Worm (Caenorhabditis elegans) whole organism, early embryonic: ENCODE measurements around the gene K10H10.7.

ENCODE experiments used
- B0310.2 ChIP-seq: sonication (generic microtip); optimal IDR thresholded peaks from 2 replicates; lab custom pipeline; 2016; ENCODE audit warnings: mild to moderate bottlenecking, missing genetic modification characterization, missing compliant biosample characterization
- F13C5.2 ChIP-seq: sonication (generic microtip); optimal IDR thresholded peaks from 2 replicates; lab custom pipeline; 2017; ENCODE audit warnings: mild to moderate bottlenecking, missing genetic modification characterization, inconsistent platforms, missing compliant biosample characterization
- aly-1 ChIP-seq: sonication (generic microtip); optimal IDR thresholded peaks from 2 replicates; lab custom pipeline; 2016; ENCODE audit warnings: missing genetic modification characterization, missing compliant biosample characterization
- ama-1 ChIP-seq: fragments of 150-350 bp; optimal IDR thresholded peaks from 2 replicates; lab custom pipeline; 2014
- ceh-13 ChIP-seq: fragments of 200-800 bp; sonication (Bioruptor generic); optimal IDR thresholded peaks from 2 replicates; lab custom pipeline; 2018; ENCODE audit warnings: mild to moderate bottlenecking, missing genetic modification characterization, missing compliant biosample characterization
- ceh-36 ChIP-seq: sonication (generic microtip); optimal IDR thresholded peaks from 2 replicates; lab custom pipeline; 2016; ENCODE audit warnings: missing genetic modification characterization, inconsistent platforms, missing compliant biosample characterization
- ets-7 ChIP-seq: sonication (generic microtip); optimal IDR thresholded peaks from 2 replicates; lab custom pipeline; 2016; ENCODE audit warnings: missing genotype, missing genetic modification characterization, missing compliant biosample characterization
- flt-1 ChIP-seq: fragments of 200-800 bp; sonication (Bioruptor generic); IDR thresholded peaks from 2 replicates; pipeline ENCODE4 v1.3.6; 2022; ENCODE audit warnings: missing genetic modification characterization, missing compliant biosample characterization
- hmbx-1 ChIP-seq: sonication (generic microtip); optimal IDR thresholded peaks from 2 replicates; lab custom pipeline; 2016; ENCODE audit warnings: mild to moderate bottlenecking, missing genetic modification characterization, missing compliant biosample characterization
- hmg-4 ChIP-seq: fragments of 200-800 bp; sonication (Bioruptor generic); optimal IDR thresholded peaks from 2 replicates; lab custom pipeline; 2018; ENCODE audit warnings: mild to moderate bottlenecking, missing genetic modification characterization, missing compliant biosample characterization
- hnd-1 ChIP-seq: sonication (generic microtip); optimal IDR thresholded peaks from 2 replicates; lab custom pipeline; 2016; ENCODE audit warnings: missing genetic modification characterization, missing compliant biosample characterization
- pes-1 ChIP-seq: fragments of 200-800 bp; sonication (Bioruptor generic); IDR thresholded peaks from 2 replicates; pipeline ENCODE4 v1.3.6; 2022; ENCODE audit warnings: missing genetic modification reagents, missing genetic modification characterization, missing compliant biosample characterization
- scrt-1 ChIP-seq: fragments of 200-800 bp; sonication (Bioruptor generic); IDR thresholded peaks from 2 replicates; pipeline ENCODE4 v1.3.6; 2022; ENCODE audit warnings: missing genetic modification characterization, missing compliant biosample characterization
- sea-1 ChIP-seq: fragments of 200-800 bp; sonication (Bioruptor generic); conservative IDR thresholded peaks from 2 replicates; pipeline ENCODE4 v1.3.6; 2022; ENCODE audit warnings: missing genetic modification characterization, missing compliant biosample characterization
- tbx-11 ChIP-seq: fragments of 200-800 bp; sonication (Bioruptor generic); IDR thresholded peaks from 2 replicates; pipeline ENCODE4 v1.3.6; 2022; ENCODE audit warnings: missing genetic modification characterization, missing compliant biosample characterization
- tbx-37 ChIP-seq: fragments of 200-800 bp; sonication (Bioruptor generic); conservative IDR thresholded peaks from 2 replicates; pipeline ENCODE4 v1.3.6; 2022; ENCODE audit warnings: missing genetic modification reagents, missing genetic modification characterization, missing compliant biosample characterization
- tra-4 ChIP-seq: sonication (generic microtip); optimal IDR thresholded peaks from 2 replicates; lab custom pipeline; 2017; ENCODE audit warnings: missing genetic modification characterization, missing compliant biosample characterization

Gene K10H10.7

ce11 chrII:14507563-14507962, at the start of gene K10H10.7, which contains the start of gene K10H10.10:
K10H10.7 (minus strand) TSS chrII:14507663.
K10H10.10 (plus strand) TSS chrII:14507766.
- TF ChIP-seq tra-4 (tag; lab: Kevin White, UChicago) (no peak), hmg-4 (GFP tag; lab: Kevin White, UChicago) (no peak), tbx-37 (no peak), flt-1 (GFP tag; lab: Robert Waterston, UW) (no peak), B0310.2 (tag; lab: Kevin White, UChicago) (no peak), aly-1 (tag; lab: Kevin White, UChicago) (no peak), F13C5.2 (tag; lab: Kevin White, UChicago) (no peak), ceh-13 (GFP tag; lab: Kevin White, UChicago) (no peak), ceh-36 (tag; lab: Kevin White, UChicago) (no peak), hmbx-1 (no peak), ets-7 (tag; lab: Kevin White, UChicago) (no peak), ama-1 (lab: Kevin White, UChicago) (no peak), tbx-11 (GFP tag; lab: Robert Waterston, UW) (no peak), sea-1 (no peak), scrt-1 (no peak), pes-1 (no peak), hnd-1 (tag; lab: Kevin White, UChicago) (no peak)

- TF ChIP-seq aly-1 (tag; lab: Kevin White, UChicago), result no peak
- no peak for TF ChIP-seq hnd-1 (tag; lab: Kevin White, UChicago)
- no peak for TF ChIP-seq tbx-37
- TF ChIP-seq B0310.2 (tag; lab: Kevin White, UChicago), result no peak
- TF ChIP-seq tra-4 (tag; lab: Kevin White, UChicago), result no peak
- TF ChIP-seq ama-1 (lab: Kevin White, UChicago), result no peak
- no peak for TF ChIP-seq hmg-4 (GFP tag; lab: Kevin White, UChicago)
- TF ChIP-seq scrt-1, result no peak
- TF ChIP-seq ets-7 (tag; lab: Kevin White, UChicago), result no peak
Measured at ce11 chrII:14555019-14555418, 47.6 kb upstream of the K10H10.7 start.

DNA sequence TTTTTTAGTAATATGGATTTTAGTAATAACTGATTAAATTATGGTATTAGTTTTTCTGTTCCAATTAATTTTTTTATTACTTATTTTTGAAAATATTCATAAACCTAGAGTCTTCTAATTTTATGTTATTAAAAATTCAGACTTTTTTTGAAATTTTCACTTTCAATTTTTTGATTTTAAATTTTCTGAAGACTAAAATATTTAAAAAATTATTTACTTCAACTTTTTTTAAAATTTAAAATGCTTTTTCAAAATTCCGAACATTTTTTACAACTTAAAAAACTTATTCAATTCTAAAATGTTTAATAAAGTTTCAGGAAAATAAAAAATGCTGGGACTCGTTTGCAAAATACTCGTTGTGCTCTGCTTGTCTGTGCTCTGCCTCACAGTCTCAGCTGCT, 43.1 kb upstream of the K10H10.7 start, which contains the start of gene nlp-41:
TSS of gene nlp-41 (plus strand) at position 301 of the 400 bp plus-strand sequence.
- TF ChIP-seq ceh-36 (tag; lab: Kevin White, UChicago), result no peak
- no peak for TF ChIP-seq hmbx-1
- no peak for TF ChIP-seq pes-1
- TF ChIP-seq hnd-1 (tag; lab: Kevin White, UChicago), result no peak
- no peak for TF ChIP-seq hmg-4 (GFP tag; lab: Kevin White, UChicago)

- TF ChIP-seq pes-1, result no peak
- TF ChIP-seq tbx-11 (GFP tag; lab: Robert Waterston, UW), result no peak
- no peak for TF ChIP-seq hnd-1 (tag; lab: Kevin White, UChicago)
- no peak for TF ChIP-seq flt-1 (GFP tag; lab: Robert Waterston, UW)
- TF ChIP-seq hmbx-1, result no peak
- TF ChIP-seq B0310.2 (tag; lab: Kevin White, UChicago), result no peak
- no peak for TF ChIP-seq ets-7 (tag; lab: Kevin White, UChicago)
- no peak for TF ChIP-seq tbx-37
- TF ChIP-seq hmg-4 (GFP tag; lab: Kevin White, UChicago), result no peak
- TF ChIP-seq aly-1 (tag; lab: Kevin White, UChicago), result no peak
- TF ChIP-seq ceh-13 (GFP tag; lab: Kevin White, UChicago), result no peak
- TF ChIP-seq scrt-1, result no peak
- TF ChIP-seq tra-4 (tag; lab: Kevin White, UChicago), result no peak
Measured at ce11 chrII:14548691-14549090, 41.2 kb upstream of the K10H10.7 start, which contains the start of gene gcy-29. gcy-29 (minus strand) TSS chrII:14548791.

DNA sequence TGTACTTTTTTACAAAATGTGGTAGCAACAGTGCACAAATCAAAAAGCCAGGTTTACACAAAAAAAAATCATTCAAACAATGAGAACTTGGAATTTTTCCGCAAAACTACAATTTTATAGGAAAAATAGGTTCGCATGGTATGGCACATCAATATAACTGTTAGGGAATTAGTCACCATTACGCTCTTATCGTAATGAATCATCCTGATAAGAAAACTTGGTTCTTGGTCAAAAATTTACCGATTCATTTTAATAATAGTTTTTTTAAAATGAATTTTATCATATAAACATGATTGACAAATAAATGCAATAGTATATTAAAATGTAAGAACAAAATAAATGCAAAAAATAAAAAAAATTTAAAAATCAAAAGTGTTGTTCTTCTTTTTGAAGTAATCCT, 33.1 kb upstream of the K10H10.7 start:
- no peak for TF ChIP-seq B0310.2 (tag; lab: Kevin White, UChicago)

DNA sequence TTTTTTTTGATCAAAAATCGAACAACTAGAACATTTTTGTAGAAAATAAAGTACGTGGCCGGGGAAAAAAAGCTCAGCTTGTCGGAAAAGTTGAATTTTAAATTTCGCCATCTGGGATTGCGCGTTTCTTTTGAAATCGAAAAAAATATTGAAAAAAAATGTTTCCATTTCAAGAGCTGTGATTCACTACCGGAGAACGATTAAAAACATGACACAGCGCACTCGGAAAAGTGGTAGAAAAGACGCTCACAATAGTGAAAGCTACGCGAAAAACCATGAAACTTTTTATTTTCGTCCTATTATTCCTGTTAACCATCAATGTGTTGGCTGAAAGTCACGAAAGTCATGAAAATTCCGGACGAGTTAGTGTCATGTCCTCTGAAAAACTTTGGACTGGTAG, 30.3 kb upstream of the K10H10.7 start, which contains the start of the genes clec-147 and C04H5.7:
TSS of gene clec-147 (minus strand) at position 101 of the 400 bp plus-strand sequence.
TSS of gene C04H5.7 (plus strand) at position 219 of the 400 bp plus-strand sequence.
- TF ChIP-seq tbx-11 (GFP tag; lab: Robert Waterston, UW) (no peak), scrt-1 (no peak), hmbx-1 (no peak), ceh-36 (tag; lab: Kevin White, UChicago) (no peak), ceh-13 (GFP tag; lab: Kevin White, UChicago) (no peak), pes-1 (no peak), ama-1 (lab: Kevin White, UChicago) (no peak), hnd-1 (tag; lab: Kevin White, UChicago) (no peak), flt-1 (GFP tag; lab: Robert Waterston, UW) (no peak), tbx-37 (no peak), F13C5.2 (tag; lab: Kevin White, UChicago) (no peak), sea-1 (no peak), ets-7 (tag; lab: Kevin White, UChicago) (no peak)

DNA sequence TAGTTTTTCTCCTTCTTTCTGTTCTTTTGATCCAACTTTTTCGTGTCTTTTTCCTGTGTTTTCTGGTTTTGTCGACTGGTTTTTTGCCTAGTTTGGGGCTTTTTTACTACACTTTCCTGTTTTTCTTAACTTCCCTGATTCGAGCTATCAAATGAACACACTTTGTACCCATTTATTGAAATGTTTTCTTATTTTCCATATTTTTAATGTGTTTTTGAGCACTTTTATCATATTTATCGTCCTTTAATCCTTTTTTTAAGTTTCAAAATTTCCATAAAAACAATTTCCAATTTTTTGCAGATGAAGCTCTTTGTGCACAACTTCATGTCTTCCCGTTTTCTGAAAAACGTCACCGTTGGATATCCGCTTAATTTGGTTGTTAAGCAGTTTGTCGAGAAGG, 26.5 kb upstream of the K10H10.7 start, which contains the start of gene C04H5.1:
TSS of gene C04H5.1 (plus strand) at position 301 of the 400 bp plus-strand sequence.
- TF ChIP-seq sea-1 (no peak), tbx-11 (GFP tag; lab: Robert Waterston, UW) (no peak), ceh-36 (tag; lab: Kevin White, UChicago) (no peak), tbx-37 (no peak), ama-1 (lab: Kevin White, UChicago) (no peak), ets-7 (tag; lab: Kevin White, UChicago) (no peak), B0310.2 (tag; lab: Kevin White, UChicago) (no peak), tra-4 (tag; lab: Kevin White, UChicago) (no peak), hmbx-1 (no peak), aly-1 (tag; lab: Kevin White, UChicago) (no peak), F13C5.2 (tag; lab: Kevin White, UChicago) (no peak), hmg-4 (GFP tag; lab: Kevin White, UChicago) (no peak), hnd-1 (tag; lab: Kevin White, UChicago) (no peak), scrt-1 (no peak), flt-1 (GFP tag; lab: Robert Waterston, UW) (no peak), pes-1 (no peak), ceh-13 (GFP tag; lab: Kevin White, UChicago) (no peak)
